Worm (Caenorhabditis elegans) whole organism, L2 larva: Measurements from ENCODE around the gene fbxa-53.
"Not testable (repeated sequence)": the region's sequence is repeated elsewhere in the genome, so short reads cannot be mapped to it uniquely, and the experiment has no call there.

Source experiments
- C34F6.9 ChIP-seq: fragments of 150-350 bp; optimal IDR thresholded peaks from 2 replicates; lab custom pipeline; 2014; ENCODE audit warnings: missing biosample characterization, missing genetic modification characterization
- F13H6.1 ChIP-seq: sonication (generic microtip); optimal IDR thresholded peaks from 2 replicates; lab custom pipeline; 2016; ENCODE audit warnings: missing genetic modification characterization, missing compliant biosample characterization
- R02D3.7 ChIP-seq: fragments of 150-350 bp; optimal IDR thresholded peaks from 2 replicates; lab custom pipeline; 2014; ENCODE audit warnings: missing biosample characterization, missing genetic modification characterization
- Y55F3AM.14 ChIP-seq: fragments of 200-800 bp; sonication (Bioruptor generic); optimal IDR thresholded peaks from 2 replicates; lab custom pipeline; 2018; ENCODE audit warnings: mild to moderate bottlenecking, missing genetic modification characterization, missing compliant biosample characterization
- ZK546.5 ChIP-seq: sonication (generic microtip); optimal IDR thresholded peaks from 2 replicates; lab custom pipeline; 2017; ENCODE audit warnings: missing biosample characterization, missing genetic modification characterization
- aly-2 ChIP-seq: fragments of 150-350 bp; optimal IDR thresholded peaks from 2 replicates; lab custom pipeline; 2014; ENCODE audit warnings: missing biosample characterization, missing genetic modification characterization
- ama-1 ChIP-seq: fragments of 150-350 bp; optimal IDR thresholded peaks from 2 replicates; lab custom pipeline; 2018; ENCODE audit warnings: inconsistent platforms
- ceh-16 ChIP-seq: fragments of 150-350 bp; optimal IDR thresholded peaks from 2 replicates; lab custom pipeline; 2014; ENCODE audit warnings: missing biosample characterization, missing genetic modification characterization
- crh-2 ChIP-seq: sonication (generic microtip); optimal IDR thresholded peaks from 2 replicates; lab custom pipeline; 2017; ENCODE audit warnings: missing biosample characterization, missing genetic modification characterization
- dmd-4 ChIP-seq: sonication (generic microtip); optimal IDR thresholded peaks from 2 replicates; lab custom pipeline; 2017; ENCODE audit warnings: missing biosample characterization, missing genetic modification characterization
- elt-1 ChIP-seq: fragments of 150-350 bp; optimal IDR thresholded peaks from 2 replicates; lab custom pipeline; 2014; ENCODE audit warnings: missing biosample characterization, missing genetic modification characterization
- elt-3 ChIP-seq: sonication (generic microtip); optimal IDR thresholded peaks from 2 replicates; lab custom pipeline; 2017; ENCODE audit warnings: missing biosample characterization, missing genetic modification characterization
- fos-1 ChIP-seq: fragments of 150-350 bp; optimal IDR thresholded peaks from 2 replicates; lab custom pipeline; 2014; ENCODE audit warnings: missing biosample characterization, missing genetic modification characterization
- lin-11 ChIP-seq: fragments of 150-350 bp; sonication (generic microtip); optimal IDR thresholded peaks from 2 replicates; lab custom pipeline; 2014; ENCODE audit warnings: missing biosample characterization, missing genetic modification characterization, inconsistent platforms, mixed read lengths
- lin-13 ChIP-seq: fragments of 150-350 bp; optimal IDR thresholded peaks from 2 replicates; lab custom pipeline; 2014; ENCODE audit warnings: missing biosample characterization, missing genetic modification reagents, missing genetic modification characterization
- lsy-2 ChIP-seq, 2 experiments: fragments of 150-350 bp in 1 of 2; sonication (generic microtip) in 1 of 2; optimal IDR thresholded peaks; 2 replicates each; lab custom pipeline; 2014 to 2017; ENCODE audit warnings: missing biosample characterization in 2 of 2, missing genetic modification characterization in 2 of 2
- mab-5 ChIP-seq: fragments of 150-350 bp; optimal IDR thresholded peaks from 2 replicates; lab custom pipeline; 2014; ENCODE audit warnings: missing biosample characterization, missing genetic modification characterization
- mbf-1 ChIP-seq: sonication (generic microtip); optimal IDR thresholded peaks from 2 replicates; lab custom pipeline; 2017; ENCODE audit warnings: missing biosample characterization, missing genetic modification characterization
- mdl-1 ChIP-seq, 2 experiments: fragments of 150-350 bp in 1 of 2; sonication (generic microtip) in 1 of 2; optimal IDR thresholded peaks; 2 replicates each; lab custom pipeline; 2017; ENCODE audit warnings: missing biosample characterization in 2 of 2, missing genetic modification characterization in 2 of 2
- nhr-10 ChIP-seq: sonication (generic microtip); optimal IDR thresholded peaks from 2 replicates; lab custom pipeline; 2017; ENCODE audit warnings: missing biosample characterization, missing genetic modification characterization
- nhr-11 ChIP-seq: fragments of 150-350 bp; optimal IDR thresholded peaks from 2 replicates; lab custom pipeline; 2014; ENCODE audit warnings: missing biosample characterization, missing genetic modification characterization
- nhr-129 ChIP-seq: fragments of 150-350 bp; optimal IDR thresholded peaks from 2 replicates; lab custom pipeline; 2014; ENCODE audit warnings: missing biosample characterization, missing genetic modification characterization
- nhr-21 ChIP-seq: fragments of 150-350 bp; optimal IDR thresholded peaks from 2 replicates; lab custom pipeline; 2014; ENCODE audit warnings: missing biosample characterization, missing genetic modification characterization
- nhr-23 ChIP-seq: fragments of 150-350 bp; optimal IDR thresholded peaks from 2 replicates; lab custom pipeline; 2014; ENCODE audit warnings: missing biosample characterization, missing genetic modification reagents, missing genetic modification characterization
- nhr-237 ChIP-seq: fragments of 150-350 bp; optimal IDR thresholded peaks from 2 replicates; lab custom pipeline; 2014; ENCODE audit warnings: missing biosample characterization, missing genetic modification characterization
- nhr-25 ChIP-seq: fragments of 150-350 bp; sonication (generic microtip); optimal IDR thresholded peaks from 3 replicates; lab custom pipeline; 2014; ENCODE audit warnings: missing biosample characterization, missing genetic modification characterization
- nhr-6 ChIP-seq: fragments of 150-350 bp; optimal IDR thresholded peaks from 2 replicates; lab custom pipeline; 2014; ENCODE audit warnings: missing biosample characterization, missing genetic modification characterization
- nhr-77 ChIP-seq: fragments of 150-350 bp; optimal IDR thresholded peaks from 2 replicates; lab custom pipeline; 2014; ENCODE audit warnings: missing biosample characterization, missing genetic modification characterization
- peb-1 ChIP-seq: fragments of 150-350 bp; optimal IDR thresholded peaks from 2 replicates; lab custom pipeline; 2014; ENCODE audit warnings: missing biosample characterization, missing genetic modification characterization
- sem-4 ChIP-seq: fragments of 150-350 bp; optimal IDR thresholded peaks from 2 replicates; lab custom pipeline; 2014; ENCODE audit warnings: missing biosample characterization, missing genetic modification reagents, missing genetic modification characterization
- snpc-4 ChIP-seq: fragments of 150-350 bp; optimal IDR thresholded peaks from 2 replicates; lab custom pipeline; 2014; ENCODE audit warnings: missing biosample characterization, missing genetic modification characterization
- unc-39 ChIP-seq: fragments of 150-350 bp; optimal IDR thresholded peaks from 2 replicates; lab custom pipeline; 2014; ENCODE audit warnings: missing biosample characterization, missing genetic modification characterization
- unc-55 ChIP-seq: fragments of 150-350 bp; sonication (generic microtip); optimal IDR thresholded peaks from 3 replicates; lab custom pipeline; 2014; ENCODE audit warnings: missing biosample characterization, missing genetic modification reagents, missing genetic modification characterization
- unc-62 ChIP-seq: fragments of 150-350 bp; optimal IDR thresholded peaks from 2 replicates; lab custom pipeline; 2014; ENCODE audit warnings: missing biosample characterization, missing genetic modification reagents, missing genetic modification characterization
- zag-1 ChIP-seq: fragments of 150-350 bp; optimal IDR thresholded peaks from 2 replicates; lab custom pipeline; 2014; ENCODE audit warnings: missing biosample characterization, missing genetic modification characterization
- ztf-1 ChIP-seq: fragments of 200-800 bp; sonication (Bioruptor generic); conservative IDR thresholded peaks from 2 replicates; pipeline ENCODE4 v1.3.6; 2022; ENCODE audit warnings: missing genetic modification characterization, missing compliant biosample characterization
- ztf-11 ChIP-seq: sonication (generic microtip); optimal IDR thresholded peaks from 2 replicates; lab custom pipeline; 2017; ENCODE audit warnings: missing biosample characterization, missing genetic modification characterization

The fbxa-53 gene

DNA sequence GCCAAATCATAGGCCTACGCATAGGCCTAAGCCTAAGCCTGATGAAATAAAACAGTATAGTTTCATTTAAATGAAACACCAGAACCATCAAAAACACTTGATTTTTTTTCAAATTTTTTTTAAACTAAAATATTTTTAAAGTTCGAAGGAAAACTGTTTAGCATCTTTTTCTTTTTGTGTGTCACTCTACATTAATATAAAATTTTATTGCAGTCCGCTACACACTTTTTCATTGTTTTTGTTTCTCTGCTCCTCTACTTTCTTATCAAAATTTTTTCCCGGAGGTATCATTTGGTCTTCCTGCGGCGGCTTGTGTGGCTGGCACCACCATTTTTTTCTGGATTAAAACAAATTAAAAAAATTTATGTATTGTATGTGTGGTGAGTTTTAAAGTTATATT, 31.3 kb downstream of the fbxa-53 start, which contains the start of gene C36C9.11:
Gene C36C9.11, plus strand, starts transcription at position 301 of the 400 bp plus-strand sequence.
- not testable (repeated sequence) for TF ChIP-seq nhr-129, ceh-16, dmd-4 (tag; lab: Kevin White, UChicago)

DNA sequence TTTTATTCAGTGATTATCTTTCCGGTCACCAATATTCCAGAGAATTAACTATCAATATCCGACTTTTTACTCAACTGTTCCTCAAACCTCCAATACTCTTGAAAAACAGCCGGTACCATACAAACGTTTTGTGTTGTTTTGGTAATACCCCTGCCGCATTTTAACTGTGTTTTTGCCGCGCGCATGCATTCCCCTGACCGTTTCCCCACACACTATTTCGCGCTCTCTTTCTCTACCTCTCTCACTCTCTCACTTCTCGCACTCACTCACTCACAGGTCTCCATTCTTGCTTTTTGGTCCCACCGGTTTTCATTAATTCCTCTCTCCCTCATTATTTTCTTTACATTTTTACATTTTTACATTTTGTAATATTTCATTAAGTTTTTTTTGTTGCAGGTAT, 35.8 kb downstream of the fbxa-53 start, which contains the start of gene meg-4:
Gene meg-4, plus strand, starts transcription at position 397 of the 400 bp plus-strand sequence.
- TF ChIP-seq zag-1 (tag; lab: Kevin White, UChicago) (no peak), unc-62 (GFP tag; lab: Kevin White, UChicago) (no peak), lin-11 (tag; lab: Kevin White, UChicago) (no peak), nhr-129 (tag; lab: Kevin White, UChicago) (no peak), ama-1 (lab: Kevin White, UChicago) (no peak), ztf-11 (no peak), aly-2 (tag; lab: Kevin White, UChicago) (no peak), nhr-6 (no peak), mdl-1 (tag; optimal IDR thresholded peaks at IDR 0.05; lab: Kevin White, UChicago) (no peak), lsy-2 (tag; optimal IDR thresholded peaks at IDR 0.05; lab: Kevin White, UChicago) (no peak), peb-1 (tag; lab: Kevin White, UChicago) (no peak)

DNA sequence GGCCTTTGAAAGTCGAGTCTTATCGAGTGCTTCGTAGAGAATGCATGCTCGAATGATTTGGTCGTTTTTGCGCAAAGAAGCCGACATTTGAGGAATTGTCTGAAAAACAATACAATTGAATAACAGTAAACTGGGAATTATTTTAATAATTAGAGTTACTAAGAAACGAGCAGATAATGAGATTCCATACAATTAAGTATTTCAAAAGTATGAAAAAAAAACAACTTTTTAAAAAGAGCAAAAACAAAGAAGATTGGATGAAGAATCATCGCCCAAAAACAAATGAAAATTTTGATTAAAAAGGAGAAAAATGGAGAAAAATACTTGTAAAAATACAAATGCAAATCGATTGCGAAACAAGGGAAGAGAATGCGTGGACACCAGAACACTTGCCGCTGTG, 40.4 kb downstream of the fbxa-53 start, which contains the start of gene fbxa-170:
Gene fbxa-170, minus strand, starts transcription at position 101 of the 400 bp plus-strand sequence.
- TF ChIP-seq ama-1 (lab: Kevin White, UChicago) (no peak), mbf-1 (no peak), mdl-1 (tag; optimal IDR thresholded peaks at IDR 0.05; lab: Kevin White, UChicago) (no peak), aly-2 (tag; lab: Kevin White, UChicago) (no peak), nhr-11 (tag; lab: Kevin White, UChicago) (no peak), F13H6.1 (no peak), lsy-2 (tag; optimal IDR thresholded peaks at IDR 0.05; lab: Kevin White, UChicago) (no peak), ZK546.5 (tag; lab: Kevin White, UChicago) (no peak), mab-5 (no peak), unc-55 (GFP tag; lab: Kevin White, UChicago) (no peak), elt-1 (tag; lab: Kevin White, UChicago) (no peak), nhr-23 (no peak), nhr-10 (tag; lab: Kevin White, UChicago) (no peak), C34F6.9 (tag; lab: Kevin White, UChicago) (no peak)

DNA sequence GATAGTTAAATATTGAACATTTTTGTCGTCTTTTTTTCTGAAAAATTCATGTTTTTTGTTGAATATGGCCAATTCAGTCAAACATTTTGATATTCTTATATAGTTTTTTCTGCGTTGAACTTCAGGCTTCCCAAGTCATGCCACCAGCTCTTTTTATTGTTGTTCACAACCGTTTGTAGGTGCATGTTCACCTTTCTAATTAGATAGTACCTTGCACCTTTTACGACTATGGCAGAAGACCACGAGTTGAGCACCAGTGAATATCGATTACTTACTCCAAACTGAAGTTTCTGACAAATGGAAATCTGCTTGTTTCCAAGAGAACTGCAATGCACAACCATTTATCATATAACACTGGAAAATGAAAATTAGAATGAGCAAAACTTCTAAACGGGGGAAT, 42.5 kb downstream of the fbxa-53 start:
- TF ChIP-seq unc-55 (GFP tag; lab: Kevin White, UChicago), result no peak
- TF ChIP-seq dmd-4 (tag; lab: Kevin White, UChicago), result no peak
- no peak for TF ChIP-seq F13H6.1
- TF ChIP-seq nhr-237 (tag; lab: Kevin White, UChicago), result no peak
- TF ChIP-seq Y55F3AM.14 (GFP tag; lab: Kevin White, UChicago), result no peak
- TF ChIP-seq mdl-1 (tag; optimal IDR thresholded peaks at IDR 0.05; lab: Kevin White, UChicago), result no peak
- no peak for TF ChIP-seq lin-11 (tag; lab: Kevin White, UChicago)
- TF ChIP-seq unc-39, result no peak
- no peak for TF ChIP-seq elt-3 (tag; lab: Kevin White, UChicago)
- TF ChIP-seq nhr-77 (tag; lab: Kevin White, UChicago), result no peak
- TF ChIP-seq crh-2 (tag; lab: Kevin White, UChicago), result no peak
- no peak for TF ChIP-seq R02D3.7
- no peak for TF ChIP-seq nhr-10 (tag; lab: Kevin White, UChicago)
- no peak for TF ChIP-seq ZK546.5 (tag; lab: Kevin White, UChicago)
- TF ChIP-seq sem-4, result no peak
- no peak for TF ChIP-seq snpc-4 (tag; lab: Kevin White, UChicago)
- TF ChIP-seq nhr-129 (tag; lab: Kevin White, UChicago), result no peak

DNA sequence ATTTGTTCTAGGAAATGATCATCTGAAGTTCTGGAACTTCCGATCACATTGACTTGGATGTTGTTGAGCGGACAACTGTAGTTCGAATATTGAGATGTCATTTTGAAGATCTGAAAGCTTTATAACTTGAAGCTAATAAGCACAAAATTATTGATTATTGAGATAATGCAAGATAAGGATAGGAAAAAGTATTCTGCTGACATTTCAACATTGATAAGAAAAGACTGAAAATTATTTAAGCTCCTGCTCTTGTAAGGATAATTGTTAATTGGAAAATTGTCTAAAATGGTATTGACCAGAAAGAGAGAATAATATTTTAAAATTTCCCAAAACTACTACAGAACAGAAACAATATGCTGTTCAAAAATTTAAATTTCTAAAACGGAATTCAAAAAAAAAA, 44.3 kb downstream of the fbxa-53 start, which contains the start of gene tbx-31:
Gene tbx-31, minus strand, starts transcription at position 101 of the 400 bp plus-strand sequence.
- TF ChIP-seq sem-4, result no peak
- no peak for TF ChIP-seq ztf-1 (GFP tag; lab: Robert Waterston, UW)
- no peak for TF ChIP-seq nhr-23
- no peak for TF ChIP-seq nhr-21 (tag; lab: Kevin White, UChicago)
- no peak for TF ChIP-seq snpc-4 (tag; lab: Kevin White, UChicago)
- TF ChIP-seq unc-55 (GFP tag; lab: Kevin White, UChicago), result no peak
- no peak for TF ChIP-seq nhr-10 (tag; lab: Kevin White, UChicago)
- TF ChIP-seq fos-1 (tag; lab: Kevin White, UChicago), result no peak
- TF ChIP-seq nhr-25 (tag; lab: Kevin White, UChicago), result no peak
- TF ChIP-seq lin-11 (tag; lab: Kevin White, UChicago), result no peak
- no peak for TF ChIP-seq crh-2 (tag; lab: Kevin White, UChicago)
- no peak for TF ChIP-seq lin-13 (GFP tag; lab: Kevin White, UChicago)
